Fruit fly (Drosophila melanogaster) whole organism, adult: ENCODE results near the gene SF2.

Experiments used
- CG1620 ChIP-seq: fragments of 200-800 bp; sonication (Bioruptor generic); optimal IDR thresholded peaks from 2 replicates; lab custom pipeline; 2016; ENCODE audit warnings: missing biosample characterization, missing genetic modification characterization
- Crg-1 ChIP-seq: fragments of 200-800 bp; sonication (Bioruptor generic); optimal IDR thresholded peaks from 2 replicates; lab custom pipeline; 2016; ENCODE audit warnings: missing biosample characterization, missing genetic modification characterization
- cic ChIP-seq: fragments of 200-800 bp; sonication (Bioruptor generic); optimal IDR thresholded peaks from 2 replicates; lab custom pipeline; 2017; ENCODE audit warnings: missing biosample characterization, mild to moderate bottlenecking, missing genetic modification characterization, moderate library complexity
- cnc ChIP-seq, 2 experiments: fragments of >200 bp; optimal IDR thresholded peaks; 2 replicates each; lab custom pipeline; 2017

dm6 chr3R:16308057-16308456 lies 33.7 kb downstream of the SF2 start:
- TF ChIP-seq CG1620 (GFP tag; lab: Kevin White, UChicago) (no peak), cic (no peak), cnc (optimal IDR thresholded peaks at IDR 0.05; lab: Kevin White, UChicago) (no peak), Crg-1 (no peak)
